Fruit fly (Drosophila melanogaster): ENCODE data around the gene CASK.

DNA sequence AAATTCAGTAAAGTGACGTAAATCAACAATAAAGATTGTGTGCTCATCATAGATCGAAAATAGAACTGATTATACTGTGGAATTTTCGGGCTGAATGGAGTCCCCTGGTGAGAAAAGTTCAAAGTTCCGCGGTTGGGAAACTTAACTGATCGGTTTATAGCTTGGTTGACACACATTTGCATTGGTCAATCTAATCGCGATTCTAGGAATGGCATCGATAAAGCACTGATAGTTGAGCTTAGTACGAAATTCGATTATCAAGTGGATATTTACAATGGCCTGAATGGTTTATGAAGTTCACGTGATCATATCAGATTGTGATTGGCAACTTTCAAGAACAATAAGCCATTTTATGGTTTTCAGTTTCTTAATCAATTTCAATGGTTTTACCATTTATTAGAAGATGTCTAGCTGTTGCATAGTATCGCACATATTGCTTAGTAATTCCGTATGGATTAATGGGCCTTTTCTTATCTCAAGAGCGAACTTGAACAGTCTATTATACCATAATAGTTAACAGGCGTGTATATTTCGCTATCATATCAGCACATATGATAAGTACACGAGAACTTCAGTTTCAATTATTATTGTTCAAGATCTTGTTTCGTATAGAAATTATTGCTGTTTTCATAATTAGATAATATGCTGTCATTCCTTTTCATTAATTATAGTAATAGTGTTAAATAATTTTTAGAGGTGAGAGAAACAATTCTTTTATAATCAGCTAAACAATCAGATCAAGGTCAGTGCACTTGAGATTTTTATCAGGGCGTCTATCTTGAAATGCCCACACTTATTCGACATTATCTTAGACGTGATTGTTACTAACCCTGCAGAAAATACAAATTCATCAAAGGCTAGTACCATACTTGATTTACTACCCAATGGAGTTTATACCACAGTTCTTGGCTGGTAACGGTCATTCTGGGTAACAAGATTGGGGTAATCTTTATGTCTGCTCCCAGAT, 73.2 kb downstream of the CASK start, which contains the start of gene CG31233:
- TF ChIP-seq EcR (GFP tag; optimal IDR thresholded peaks at IDR 0.05) (no peak), CG8478 (optimal IDR thresholded peaks at IDR 0.05) (no peak), psq (optimal IDR thresholded peaks at IDR 0.05) (no peak), Dll (optimal IDR thresholded peaks at IDR 0.05) (no peak), usp (GFP tag; optimal IDR thresholded peaks at IDR 0.05) (no peak), pan (optimal IDR thresholded peaks at IDR 0.05) (no peak)

Data from whole organism.